Worm (Caenorhabditis elegans) whole organism, L3 larva: Measurements from ENCODE around the gene ctsa-1.2.
A peak's percentile ranks its signal among the peaks of the same experiment; 100 is the strongest.

Experiments
- ama-1 ChIP-seq: fragments of 150-350 bp; optimal IDR thresholded peaks from 2 replicates; lab custom pipeline; 2018
- ceh-82 ChIP-seq: fragments of 150-350 bp; optimal IDR thresholded peaks from 2 replicates; lab custom pipeline; 2014; ENCODE audit warnings: missing biosample characterization, missing genetic modification characterization
- elt-2 ChIP-seq: sonication (generic microtip); optimal IDR thresholded peaks from 2 replicates; lab custom pipeline; 2016; ENCODE audit warnings: missing genetic modification reagents, mild to moderate bottlenecking, missing genetic modification characterization, missing compliant biosample characterization
- elt-3 ChIP-seq, 3 experiments: fragments of 150-350 bp in 1 of 3; sonication (generic microtip) in 2 of 3; optimal IDR thresholded peaks; 2 replicates in 2 of 3; 4 replicates in 1 of 3; lab custom pipeline; 2014 to 2017; ENCODE audit warnings: missing biosample characterization in 3 of 3, missing genetic modification characterization in 3 of 3
- lin-39 ChIP-seq: fragments of 150-350 bp; optimal IDR thresholded peaks from 2 replicates; lab custom pipeline; 2018; ENCODE audit warnings: missing biosample characterization, missing genetic modification reagents, missing genetic modification characterization
- nfya-1 ChIP-seq: sonication (generic microtip); optimal IDR thresholded peaks from 2 replicates; lab custom pipeline; 2017; ENCODE audit warnings: missing genetic modification characterization, mild to moderate bottlenecking, missing compliant biosample characterization, antibody characterized with exemption, moderate library complexity; ENCODE audit not compliant: insufficient read depth
- nhr-11 ChIP-seq: fragments of 150-350 bp; optimal IDR thresholded peaks from 2 replicates; lab custom pipeline; 2014; ENCODE audit warnings: missing biosample characterization, missing genetic modification characterization
- nhr-28 ChIP-seq: fragments of 150-350 bp; optimal IDR thresholded peaks from 2 replicates; lab custom pipeline; 2014; ENCODE audit warnings: missing biosample characterization, missing genetic modification characterization
- nhr-77 ChIP-seq: fragments of 150-350 bp; optimal IDR thresholded peaks from 2 replicates; lab custom pipeline; 2014; ENCODE audit warnings: missing biosample characterization, missing genetic modification characterization
- pha-4 ChIP-seq: fragments of 150-350 bp; optimal IDR thresholded peaks from 2 replicates; lab custom pipeline; 2014; ENCODE audit warnings: missing biosample characterization, missing genetic modification reagents, missing genetic modification characterization
- unc-39 ChIP-seq: sonication (generic microtip); optimal IDR thresholded peaks from 4 replicates; lab custom pipeline; 2017; ENCODE audit warnings: missing biosample characterization, missing genetic modification characterization

- TF ChIP-seq elt-2 (tag; lab: Kevin White, UChicago) (peak; percentile 76), pha-4 (tag; lab: Kevin White, UChicago) (peak; percentile 55), lin-39 (peak; percentile 31), nfya-1 (tag; lab: Kevin White, UChicago) (peak; percentile 44), nhr-28 (tag; lab: Kevin White, UChicago) (no peak), elt-3 (tag; optimal IDR thresholded peaks at IDR 0.05; lab: Kevin White, UChicago) (no peak), nhr-11 (tag; lab: Kevin White, UChicago) (no peak), nhr-77 (peak; percentile 21), unc-39 (tag; lab: Kevin White, UChicago) (no peak), ceh-82 (tag; lab: Kevin White, UChicago) (no peak), ama-1 (peak; percentile 53)
These were observed 10.5 kb upstream of the ctsa-1.2 start, which contains the start of gene alh-8 for ce11 chrII:11728545-11729105.
